Fruit fly (Drosophila melanogaster) whole organism, prepupa: ENCODE results near the gene Cpr76Bc.

Source experiments
- CG10669 ChIP-seq: fragments of 200-800 bp; sonication (Bioruptor generic); optimal IDR thresholded peaks from 3 replicates; lab custom pipeline; 2018; ENCODE audit warnings: missing biosample characterization, mild to moderate bottlenecking, missing genetic modification characterization, moderate library complexity
- CG11902 ChIP-seq: fragments of 200-800 bp; sonication (Bioruptor generic); optimal IDR thresholded peaks from 3 replicates; lab custom pipeline; 2016; ENCODE audit warnings: missing biosample characterization, missing genetic modification characterization
- CG3032 ChIP-seq: fragments of 200-800 bp; optimal IDR thresholded peaks from 2 replicates; lab custom pipeline; 2019; ENCODE audit warnings: missing biosample characterization, mild to moderate bottlenecking, missing genetic modification characterization, moderate library complexity
- CG6163 ChIP-seq: fragments of 200-800 bp; sonication (Bioruptor generic); IDR thresholded peaks from 3 replicates; pipeline ENCODE4 v1.3.6; 2022; ENCODE audit warnings: missing biosample characterization, missing genetic modification characterization
- CG6792 ChIP-seq: fragments of 200-800 bp; sonication (Bioruptor generic); optimal IDR thresholded peaks from 3 replicates; lab custom pipeline; 2016; ENCODE audit warnings: missing biosample characterization, missing genetic modification characterization
- CG8319 ChIP-seq: fragments of 200-800 bp; sonication (Bioruptor generic); optimal IDR thresholded peaks from 3 replicates; lab custom pipeline; 2016; ENCODE audit warnings: missing biosample characterization, missing genetic modification characterization
- Lpt ChIP-seq: fragments of 200-800 bp; sonication (Bioruptor generic); optimal IDR thresholded peaks from 3 replicates; lab custom pipeline; 2016; ENCODE audit warnings: missing biosample characterization, missing genetic modification characterization
- Sox102F ChIP-seq: fragments of 200-800 bp; sonication (Bioruptor generic); optimal IDR thresholded peaks from 2 replicates; lab custom pipeline; 2016; ENCODE audit warnings: missing biosample characterization, mild to moderate bottlenecking, missing genetic modification characterization
- acj6 ChIP-seq: fragments of 200-800 bp; sonication (Bioruptor generic); optimal IDR thresholded peaks from 3 replicates; lab custom pipeline; 2016; ENCODE audit warnings: missing biosample characterization, missing genetic modification characterization
- fd85E ChIP-seq: fragments of 200-800 bp; sonication (Bioruptor generic); optimal IDR thresholded peaks from 3 replicates; lab custom pipeline; 2016; ENCODE audit warnings: missing biosample characterization, missing genetic modification characterization
- lz ChIP-seq: fragments of 200-800 bp; sonication (Bioruptor generic); optimal IDR thresholded peaks from 3 replicates; lab custom pipeline; 2016; ENCODE audit warnings: missing biosample characterization, missing genetic modification characterization

dm6 chr3L:19494954-19495353 is 25.8 kb upstream of the Cpr76Bc start:
- TF ChIP-seq fd85E (GFP tag; lab: Kevin White, UChicago): no peak
- no peak for TF ChIP-seq Sox102F (GFP tag; lab: Kevin White, UChicago)
- TF ChIP-seq acj6 (GFP tag; lab: Kevin White, UChicago): no peak
- TF ChIP-seq CG3032: no peak
- TF ChIP-seq CG10669 (GFP tag; lab: Kevin White, UChicago): no peak
- TF ChIP-seq lz (GFP tag; lab: Kevin White, UChicago): no peak
- no peak for TF ChIP-seq CG6163
- TF ChIP-seq Lpt (GFP tag; lab: Kevin White, UChicago): no peak
- TF ChIP-seq CG11902 (GFP tag; lab: Kevin White, UChicago): no peak
- TF ChIP-seq CG6792 (GFP tag; lab: Kevin White, UChicago): no peak
- TF ChIP-seq CG8319 (GFP tag; lab: Kevin White, UChicago): no peak
